Worm (Caenorhabditis elegans): ENCODE measurements around the gene W01F3.2.
A peak's percentile ranks its signal among the peaks of the same experiment; 100 is the strongest.

Gene W01F3.2

DNA sequence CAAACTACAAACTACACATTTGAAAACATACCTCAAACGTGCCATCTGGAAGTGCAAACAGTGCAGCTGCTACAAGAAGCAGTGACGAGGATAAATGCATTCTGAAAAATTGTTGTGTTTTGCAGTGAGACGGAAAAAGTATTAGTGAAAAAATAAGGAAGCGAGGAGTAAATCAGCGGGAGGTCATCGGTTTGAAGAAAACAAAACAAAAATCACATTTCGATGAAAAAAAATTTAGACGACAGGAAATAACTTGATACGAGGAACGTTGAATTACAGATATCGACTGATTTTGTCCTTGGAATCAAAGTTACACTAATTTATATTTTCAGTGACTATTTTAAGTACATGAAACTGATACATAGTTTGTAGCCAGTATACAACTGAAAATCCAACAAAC is 31.5 kb downstream of the W01F3.2 start, which contains the start of gene F53F8.4:
F53F8.4 (minus strand) TSS at position 101 of the 400 bp plus-strand sequence.
- TF ChIP-seq nhr-237 (tag; optimal IDR thresholded peaks at IDR 0.05) (no peak), tbx-8 (GFP tag; optimal IDR thresholded peaks at IDR 0.05) (no peak), unc-62 (GFP tag; optimal IDR thresholded peaks at IDR 0.05) (no peak), M03D4.4 (tag; optimal IDR thresholded peaks at IDR 0.05) (no peak), pha-4 (tag; optimal IDR thresholded peaks at IDR 0.05) (no peak), blmp-1 (tag; optimal IDR thresholded peaks at IDR 0.05) (no peak), ceh-43 (GFP tag; optimal IDR thresholded peaks at IDR 0.05) (no peak), mab-5 (tag; optimal IDR thresholded peaks at IDR 0.05) (no peak), hlh-1 (tag; optimal IDR thresholded peaks at IDR 0.05) (no peak), lsy-2 (tag; optimal IDR thresholded peaks at IDR 0.05) (no peak), lin-32 (GFP tag; optimal IDR thresholded peaks at IDR 0.05) (no peak), ceh-39 (tag; optimal IDR thresholded peaks at IDR 0.05) (no peak), ham-2 (GFP tag; optimal IDR thresholded peaks at IDR 0.05) (no peak), sptf-1 (tag; optimal IDR thresholded peaks at IDR 0.05) (no peak)

ce11 chrV:20692903-20693302 is 32.8 kb downstream of the W01F3.2 start:
- TF ChIP-seq unc-39 (tag; optimal IDR thresholded peaks at IDR 0.05) (no peak), ham-2 (GFP tag; optimal IDR thresholded peaks at IDR 0.05) (no peak), tbx-8 (GFP tag; optimal IDR thresholded peaks at IDR 0.05) (no peak), flh-1 (GFP tag; optimal IDR thresholded peaks at IDR 0.05) (no peak), nhr-12 (tag; optimal IDR thresholded peaks at IDR 0.05) (no peak), hlh-1 (tag; optimal IDR thresholded peaks at IDR 0.05) (no peak), ztf-11 (tag; optimal IDR thresholded peaks at IDR 0.05) (no peak), M03D4.4 (tag; optimal IDR thresholded peaks at IDR 0.05) (no peak), drap-1 (GFP tag; optimal IDR thresholded peaks at IDR 0.05) (no peak), snpc-4 (tag; optimal IDR thresholded peaks at IDR 0.05) (no peak), mab-5 (tag; optimal IDR thresholded peaks at IDR 0.05) (no peak)

DNA sequence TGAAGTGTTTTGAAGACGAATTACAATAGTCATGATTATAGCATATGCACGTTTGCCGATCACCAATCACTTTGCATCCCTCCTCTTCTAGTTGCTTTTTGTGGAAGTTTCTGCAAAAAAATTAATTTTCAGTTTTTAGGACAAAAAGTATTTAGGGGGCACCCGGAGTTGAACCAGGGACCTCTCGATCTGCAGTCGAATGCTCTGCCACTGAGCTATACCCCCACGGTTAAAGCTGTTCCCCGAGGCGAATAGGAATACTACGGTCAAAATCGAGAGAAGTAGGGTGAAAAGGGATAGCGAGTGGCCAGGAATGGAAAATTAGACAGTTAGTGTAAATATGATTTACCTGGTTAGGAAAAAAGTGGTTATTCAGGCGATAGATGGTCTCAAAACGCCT is 33.8 kb downstream of the W01F3.2 start:
- peak; percentile 18 for TF ChIP-seq flh-1 (GFP tag; optimal IDR thresholded peaks at IDR 0.05)
- peak; percentile 47 for TF ChIP-seq unc-120 (tag; optimal IDR thresholded peaks at IDR 0.05; ENCODE audit: poor library complexity, severe bottlenecking)
- TF ChIP-seq mab-5 (tag; optimal IDR thresholded peaks at IDR 0.05) = no peak
- TF ChIP-seq unc-62 (GFP tag; optimal IDR thresholded peaks at IDR 0.05) = no peak
- TF ChIP-seq lsy-2 (tag; optimal IDR thresholded peaks at IDR 0.05) = no peak
- TF ChIP-seq nhr-28 (tag; optimal IDR thresholded peaks at IDR 0.05) = no peak
- TF ChIP-seq bed-3 (GFP tag; optimal IDR thresholded peaks at IDR 0.05) = peak; percentile 53
- TF ChIP-seq sptf-1 (tag; optimal IDR thresholded peaks at IDR 0.05) = peak; percentile 87
- peak; percentile 79 for TF ChIP-seq cnd-1 (tag; optimal IDR thresholded peaks at IDR 0.05)
- peak; percentile 49 for TF ChIP-seq ceh-43 (GFP tag; optimal IDR thresholded peaks at IDR 0.05)
- peak; percentile 45 for TF ChIP-seq sem-2 (GFP tag; optimal IDR thresholded peaks at IDR 0.05)
- TF ChIP-seq ceh-83 (GFP tag; optimal IDR thresholded peaks at IDR 0.05) = peak; percentile 79
- peak; percentile 65 for TF ChIP-seq ham-2 (GFP tag; optimal IDR thresholded peaks at IDR 0.05)
- no peak for TF ChIP-seq zip-8 (tag; optimal IDR thresholded peaks at IDR 0.05)
- TF ChIP-seq drap-1 (GFP tag; optimal IDR thresholded peaks at IDR 0.05) = peak; percentile 94
- no peak for TF ChIP-seq nhr-2 (tag; optimal IDR thresholded peaks at IDR 0.05)
- TF ChIP-seq nhr-12 (tag; optimal IDR thresholded peaks at IDR 0.05) = no peak
- peak; percentile 45 for TF ChIP-seq mep-1 (tag; optimal IDR thresholded peaks at IDR 0.05)
- TF ChIP-seq lin-32 (GFP tag; optimal IDR thresholded peaks at IDR 0.05) = peak; percentile 48
- peak; percentile 71 for TF ChIP-seq M03D4.4 (tag; optimal IDR thresholded peaks at IDR 0.05)
- TF ChIP-seq elt-1 (tag; optimal IDR thresholded peaks at IDR 0.05; ENCODE audit: borderline replicate concordance, insufficient read depth) = no peak
- no peak for TF ChIP-seq pha-4 (tag; optimal IDR thresholded peaks at IDR 0.05)
- TF ChIP-seq elt-3 (tag; optimal IDR thresholded peaks at IDR 0.05) = no peak
- peak; percentile 49 for TF ChIP-seq tbx-8 (GFP tag; optimal IDR thresholded peaks at IDR 0.05)
- peak; percentile 57 for TF ChIP-seq mls-2 (tag; optimal IDR thresholded peaks at IDR 0.05)

- TF ChIP-seq unc-120 (tag; optimal IDR thresholded peaks at IDR 0.05; ENCODE audit: poor library complexity, severe bottlenecking) = no peak
- TF ChIP-seq lin-32 (GFP tag; optimal IDR thresholded peaks at IDR 0.05) = no peak
- no peak for TF ChIP-seq ces-1 (GFP tag; optimal IDR thresholded peaks at IDR 0.05)
- TF ChIP-seq tbx-8 (GFP tag; optimal IDR thresholded peaks at IDR 0.05) = no peak
- no peak for TF ChIP-seq snpc-4 (tag; optimal IDR thresholded peaks at IDR 0.05)
- no peak for TF ChIP-seq nhr-28 (tag; optimal IDR thresholded peaks at IDR 0.05)
- no peak for TF ChIP-seq blmp-1 (tag; optimal IDR thresholded peaks at IDR 0.05)
- no peak for TF ChIP-seq ham-2 (GFP tag; optimal IDR thresholded peaks at IDR 0.05)
- TF ChIP-seq pha-4 (tag; optimal IDR thresholded peaks at IDR 0.05) = no peak
- no peak for TF ChIP-seq elt-1 (tag; optimal IDR thresholded peaks at IDR 0.05; ENCODE audit: borderline replicate concordance, insufficient read depth)
- TF ChIP-seq nhr-76 (tag; optimal IDR thresholded peaks at IDR 0.05) = no peak
- no peak for TF ChIP-seq cnd-1 (tag; optimal IDR thresholded peaks at IDR 0.05)
- no peak for TF ChIP-seq lsy-2 (tag; optimal IDR thresholded peaks at IDR 0.05)
Measured at ce11 chrV:20698266-20698665, 38.1 kb downstream of the W01F3.2 start, which contains the start of gene F53F8.7. Gene F53F8.7, minus strand, starts transcription at chrV:20698366.
